Worm (Caenorhabditis elegans): ENCODE results near the gene Y39A1A.22.
"Not testable (repeated sequence)": the region's sequence is repeated elsewhere in the genome, so short reads cannot be mapped to it uniquely, and the experiment has no call there.

ce11 chrIII:10750043-10750442 is 43.2 kb upstream of the Y39A1A.22 start, which contains the start of gene enu-3.6:
- TF ChIP-seq ceh-40 (GFP tag; IDR thresholded peaks at IDR 0.05); unc-62 (GFP tag; optimal IDR thresholded peaks at IDR 0.05): not testable (repeated sequence)
